Worm (Caenorhabditis elegans) whole organism, late embryonic: ENCODE measurements around the gene C07B5.8.

ENCODE experiments used
- K02D7.2 ChIP-seq: sonication (generic microtip); optimal IDR thresholded peaks from 2 replicates; lab custom pipeline; 2017; ENCODE audit warnings: mild to moderate bottlenecking, missing genetic modification characterization, missing compliant biosample characterization
- ama-1 ChIP-seq: fragments of 150-350 bp; optimal IDR thresholded peaks from 2 replicates; lab custom pipeline; 2014
- ceh-19 ChIP-seq: fragments of 200-800 bp; sonication (Bioruptor generic); optimal IDR thresholded peaks from 2 replicates; lab custom pipeline; 2018; ENCODE audit warnings: mild to moderate bottlenecking, missing genetic modification characterization, missing compliant biosample characterization
- che-1 ChIP-seq: sonication (generic microtip); optimal IDR thresholded peaks from 2 replicates; lab custom pipeline; 2016; ENCODE audit warnings: mild to moderate bottlenecking, missing genetic modification characterization, missing compliant biosample characterization
- hlh-13 ChIP-seq: fragments of 200-800 bp; sonication (Bioruptor generic); optimal IDR thresholded peaks from 2 replicates; lab custom pipeline; 2018; ENCODE audit warnings: mild to moderate bottlenecking, missing genetic modification characterization, missing compliant biosample characterization
- hlh-15 ChIP-seq: sonication (generic microtip); optimal IDR thresholded peaks from 2 replicates; lab custom pipeline; 2016; ENCODE audit warnings: missing genetic modification characterization, missing compliant biosample characterization
- hlh-30 ChIP-seq: sonication (generic microtip); optimal IDR thresholded peaks from 2 replicates; lab custom pipeline; 2017; ENCODE audit warnings: antibody characterized with exemption, missing genetic modification characterization, missing compliant biosample characterization; ENCODE audit not compliant: insufficient read depth
- hlh-8 ChIP-seq: sonication (generic microtip); optimal IDR thresholded peaks from 2 replicates; lab custom pipeline; 2016; ENCODE audit warnings: missing genotype, missing genetic modification characterization, missing compliant biosample characterization
- nhr-232 ChIP-seq: sonication (generic microtip); optimal IDR thresholded peaks from 2 replicates; lab custom pipeline; 2016; ENCODE audit warnings: missing genetic modification characterization, missing compliant biosample characterization
- odd-2 ChIP-seq: sonication (generic microtip); optimal IDR thresholded peaks from 2 replicates; lab custom pipeline; 2017; ENCODE audit warnings: antibody characterized with exemption, mild to moderate bottlenecking, missing genetic modification characterization, missing compliant biosample characterization
- pax-1 ChIP-seq: fragments of 150-350 bp; optimal IDR thresholded peaks from 2 replicates; lab custom pipeline; 2014; ENCODE audit warnings: missing biosample characterization, missing genetic modification characterization
- sox-2 ChIP-seq: fragments of 200-800 bp; sonication (Bioruptor generic); IDR thresholded peaks from 2 replicates; pipeline ENCODE4 v1.3.6; 2022; ENCODE audit warnings: missing genetic modification reagents, missing genetic modification characterization, missing compliant biosample characterization
- tbx-7 ChIP-seq: sonication (generic microtip); optimal IDR thresholded peaks from 2 replicates; lab custom pipeline; 2016; ENCODE audit warnings: missing genotype, missing genetic modification characterization, missing compliant biosample characterization

ce11 chrX:9508426-9509010 lies 28.0 kb downstream of the C07B5.8 start:
- TF ChIP-seq tbx-7 (tag; lab: Kevin White, UChicago) (no peak), pax-1 (tag; lab: Kevin White, UChicago) (no peak), sox-2 (GFP tag; lab: Robert Waterston, UW) (no peak), hlh-13 (GFP tag; lab: Kevin White, UChicago) (no peak), hlh-8 (tag; lab: Kevin White, UChicago) (no peak), nhr-232 (tag; lab: Kevin White, UChicago) (no peak), K02D7.2 (no peak), odd-2 (tag; lab: Kevin White, UChicago) (no peak), hlh-15 (no peak), che-1 (tag; lab: Kevin White, UChicago) (no peak), ceh-19 (GFP tag; lab: Kevin White, UChicago) (no peak), hlh-30 (no peak), ama-1 (lab: Kevin White, UChicago) (no peak)
